Worm (Caenorhabditis elegans) whole organism, L3 larva: Measurements from ENCODE around the gene T22F7.3.

Experiments
- R02D3.7 ChIP-seq: fragments of 150-350 bp; optimal IDR thresholded peaks from 2 replicates; lab custom pipeline; 2014; ENCODE audit warnings: missing biosample characterization, missing genetic modification characterization
- ZK546.5 ChIP-seq: sonication (generic microtip); optimal IDR thresholded peaks from 2 replicates; lab custom pipeline; 2017; ENCODE audit warnings: missing biosample characterization, missing genetic modification characterization
- aly-2 ChIP-seq: fragments of 150-350 bp; optimal IDR thresholded peaks from 2 replicates; lab custom pipeline; 2014; ENCODE audit warnings: missing biosample characterization, missing genetic modification characterization
- ama-1 ChIP-seq: fragments of 150-350 bp; optimal IDR thresholded peaks from 2 replicates; lab custom pipeline; 2018
- ceh-28 ChIP-seq: fragments of 150-350 bp; optimal IDR thresholded peaks from 2 replicates; lab custom pipeline; 2014; ENCODE audit warnings: missing biosample characterization, missing genetic modification reagents, missing genetic modification characterization
- ceh-82 ChIP-seq: fragments of 150-350 bp; optimal IDR thresholded peaks from 2 replicates; lab custom pipeline; 2014; ENCODE audit warnings: missing biosample characterization, missing genetic modification characterization
- ceh-9 ChIP-seq: sonication (generic microtip); optimal IDR thresholded peaks from 2 replicates; lab custom pipeline; 2018; ENCODE audit warnings: missing biosample characterization, missing genetic modification characterization
- egl-27 ChIP-seq: sonication (generic microtip); optimal IDR thresholded peaks from 4 replicates; lab custom pipeline; 2017; ENCODE audit warnings: missing biosample characterization, missing genetic modification reagents, missing genetic modification characterization
- elt-1 ChIP-seq: fragments of 150-350 bp; optimal IDR thresholded peaks from 2 replicates; lab custom pipeline; 2014; ENCODE audit warnings: missing biosample characterization, missing genetic modification characterization
- elt-2 ChIP-seq: sonication (generic microtip); optimal IDR thresholded peaks from 2 replicates; lab custom pipeline; 2016; ENCODE audit warnings: missing genetic modification reagents, mild to moderate bottlenecking, missing genetic modification characterization, missing compliant biosample characterization
- eor-1 ChIP-seq, 2 experiments: fragments of 150-350 bp; optimal IDR thresholded peaks; 2 replicates each; lab custom pipeline; 2014 to 2018; ENCODE audit warnings: missing biosample characterization in 2 of 2, missing genetic modification characterization in 2 of 2
- fkh-2 ChIP-seq: fragments of 150-350 bp; optimal IDR thresholded peaks from 2 replicates; lab custom pipeline; 2014; ENCODE audit warnings: missing biosample characterization, missing genetic modification reagents, missing genetic modification characterization
- fos-1 ChIP-seq: fragments of 150-350 bp; optimal IDR thresholded peaks from 2 replicates; lab custom pipeline; 2014; ENCODE audit warnings: missing biosample characterization, missing genetic modification characterization
- hmg-11 ChIP-seq: sonication (generic microtip); optimal IDR thresholded peaks from 2 replicates; lab custom pipeline; 2016; ENCODE audit warnings: missing genetic modification characterization, missing compliant biosample characterization
- jun-1 ChIP-seq: fragments of 150-350 bp; optimal IDR thresholded peaks from 2 replicates; lab custom pipeline; 2014; ENCODE audit warnings: missing biosample characterization, missing genetic modification reagents, missing genetic modification characterization
- lin-39 ChIP-seq: fragments of 150-350 bp; optimal IDR thresholded peaks from 2 replicates; lab custom pipeline; 2018; ENCODE audit warnings: missing biosample characterization, missing genetic modification reagents, missing genetic modification characterization
- lsy-12 ChIP-seq: sonication (generic microtip); optimal IDR thresholded peaks from 2 replicates; lab custom pipeline; 2016; ENCODE audit warnings: mild to moderate bottlenecking, missing genetic modification characterization, missing compliant biosample characterization
- mdl-1 ChIP-seq: fragments of 150-350 bp; optimal IDR thresholded peaks from 2 replicates; lab custom pipeline; 2014; ENCODE audit warnings: missing biosample characterization, missing genetic modification characterization
- mml-1 ChIP-seq: fragments of 150-350 bp; sonication (generic microtip); optimal IDR thresholded peaks from 3 replicates; lab custom pipeline; 2014; ENCODE audit warnings: missing biosample characterization, missing genetic modification characterization
- nfya-1 ChIP-seq: sonication (generic microtip); optimal IDR thresholded peaks from 2 replicates; lab custom pipeline; 2017; ENCODE audit warnings: missing genetic modification characterization, mild to moderate bottlenecking, missing compliant biosample characterization, antibody characterized with exemption, moderate library complexity; ENCODE audit not compliant: insufficient read depth
- nhr-11 ChIP-seq: fragments of 150-350 bp; optimal IDR thresholded peaks from 2 replicates; lab custom pipeline; 2014; ENCODE audit warnings: missing biosample characterization, missing genetic modification characterization
- nhr-12 ChIP-seq: fragments of 150-350 bp; optimal IDR thresholded peaks from 2 replicates; lab custom pipeline; 2014; ENCODE audit warnings: missing biosample characterization, missing genetic modification characterization
- nhr-237 ChIP-seq: fragments of 150-350 bp; optimal IDR thresholded peaks from 2 replicates; lab custom pipeline; 2014; ENCODE audit warnings: missing biosample characterization, missing genetic modification characterization
- nhr-76 ChIP-seq: fragments of 150-350 bp; sonication (generic microtip); optimal IDR thresholded peaks from 5 replicates; lab custom pipeline; 2014; ENCODE audit warnings: missing biosample characterization, missing genetic modification characterization
- pha-4 ChIP-seq: fragments of 150-350 bp; optimal IDR thresholded peaks from 2 replicates; lab custom pipeline; 2014; ENCODE audit warnings: missing biosample characterization, missing genetic modification reagents, missing genetic modification characterization
- pqm-1 ChIP-seq: fragments of 150-350 bp; optimal IDR thresholded peaks from 2 replicates; lab custom pipeline; 2017; ENCODE audit warnings: missing biosample characterization, missing genetic modification characterization, inconsistent platforms
- sea-2 ChIP-seq: fragments of 150-350 bp; sonication (generic microtip); optimal IDR thresholded peaks from 4 replicates; lab custom pipeline; 2014; ENCODE audit warnings: missing biosample characterization, missing genetic modification reagents, missing genetic modification characterization
- skn-1 ChIP-seq: fragments of 150-350 bp; optimal IDR thresholded peaks from 2 replicates; lab custom pipeline; 2014; ENCODE audit warnings: missing biosample characterization, missing genetic modification characterization
- snpc-4 ChIP-seq: fragments of 150-350 bp; optimal IDR thresholded peaks from 2 replicates; lab custom pipeline; 2014; ENCODE audit warnings: missing biosample characterization, missing genetic modification characterization
- tbx-2 ChIP-seq: sonication (generic microtip); optimal IDR thresholded peaks from 2 replicates; lab custom pipeline; 2016; ENCODE audit warnings: mild to moderate bottlenecking, missing genetic modification characterization, missing compliant biosample characterization
- zag-1 ChIP-seq: fragments of 150-350 bp; optimal IDR thresholded peaks from 2 replicates; lab custom pipeline; 2014; ENCODE audit warnings: missing biosample characterization, missing genetic modification characterization
- ztf-11 ChIP-seq: fragments of 150-350 bp; optimal IDR thresholded peaks from 2 replicates; lab custom pipeline; 2014; ENCODE audit warnings: missing biosample characterization, missing genetic modification characterization
- ztf-4 ChIP-seq: fragments of 150-350 bp; optimal IDR thresholded peaks from 2 replicates; lab custom pipeline; 2014; ENCODE audit warnings: missing biosample characterization, missing genetic modification characterization

T22F7.3 gene

ce11 chrIII:555650-556049, 31.8 kb upstream of the T22F7.3 start, which contains the start of gene B0353.1:
B0353.1 (plus strand) TSS chrIII:555950.
- TF ChIP-seq ama-1 (lab: Kevin White, UChicago) (no peak), fos-1 (tag; lab: Kevin White, UChicago) (no peak), ZK546.5 (no peak), nhr-76 (tag; lab: Kevin White, UChicago) (no peak), nhr-11 (tag; lab: Kevin White, UChicago) (no peak), lsy-12 (tag; lab: Kevin White, UChicago) (no peak)

- TF ChIP-seq nhr-11 (tag; lab: Kevin White, UChicago) (no peak), sea-2 (GFP tag; lab: Kevin White, UChicago) (no peak), nhr-12 (no peak), ceh-82 (no peak), R02D3.7 (tag; lab: Kevin White, UChicago) (no peak), fos-1 (tag; lab: Kevin White, UChicago) (no peak), fkh-2 (tag; lab: Kevin White, UChicago) (no peak), aly-2 (no peak), pha-4 (no peak), ceh-28 (tag; lab: Kevin White, UChicago) (no peak), pqm-1 (tag; lab: Kevin White, UChicago) (no peak)
Measured at ce11 chrIII:549231-549630, 25.4 kb upstream of the T22F7.3 start.

DNA sequence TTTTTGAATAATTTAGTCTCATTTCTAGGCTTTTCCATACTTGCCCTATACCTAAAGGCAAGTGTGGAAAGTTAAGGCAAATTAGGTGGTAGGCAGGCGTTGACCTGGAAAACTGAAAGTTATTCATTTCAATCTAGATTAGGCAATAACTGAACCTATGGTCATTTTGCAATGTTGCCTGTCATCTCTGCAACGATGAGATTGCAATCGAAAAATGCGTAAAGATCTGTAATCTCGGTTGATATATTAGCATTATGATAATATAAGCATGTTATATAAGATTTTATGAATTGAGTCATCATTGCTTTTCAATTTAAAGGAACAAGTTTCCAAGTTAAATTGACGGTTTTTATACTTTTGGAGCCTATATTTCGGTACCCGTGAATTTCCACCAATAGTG, 23.9 kb upstream of the T22F7.3 start:
- TF ChIP-seq jun-1 (no peak), nhr-12 (no peak), lin-39 (no peak), nfya-1 (tag; lab: Kevin White, UChicago) (no peak), zag-1 (tag; lab: Kevin White, UChicago) (no peak), elt-1 (peak; percentile 85), egl-27 (no peak), skn-1 (tag; lab: Kevin White, UChicago) (no peak)
- TF ChIP-seq, all 47 proteins: peak for 1

DNA sequence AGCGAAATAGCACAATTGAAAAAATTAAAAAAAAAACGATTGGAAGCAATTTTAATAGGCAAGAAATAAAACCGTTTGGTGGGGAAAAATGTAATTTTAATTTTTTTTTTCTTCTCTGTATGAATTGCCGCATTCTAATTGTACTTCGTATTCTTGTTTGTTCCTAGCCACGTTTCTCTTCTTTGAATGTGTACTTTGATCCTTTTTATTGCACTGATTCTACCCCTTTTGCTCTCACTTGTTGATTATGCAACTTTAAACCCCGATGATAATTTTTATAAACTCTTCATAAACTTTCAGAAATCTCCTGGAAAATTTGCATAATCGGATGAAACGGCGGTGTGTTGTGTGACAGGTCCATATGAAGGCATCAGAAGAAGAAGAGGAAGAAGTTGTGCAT, 17.9 kb upstream of the T22F7.3 start, which contains the start of gene T22F7.1:
Gene T22F7.1 (plus strand): TSS at position 301 of the 400 bp plus-strand sequence.
- no peak for TF ChIP-seq egl-27
- TF ChIP-seq elt-2 (tag; lab: Kevin White, UChicago): no peak
- TF ChIP-seq ama-1 (lab: Kevin White, UChicago): no peak
- no peak for TF ChIP-seq aly-2
- TF ChIP-seq ztf-4 (tag; lab: Kevin White, UChicago): no peak
- no peak for TF ChIP-seq ceh-9 (tag; lab: Kevin White, UChicago)
- TF ChIP-seq nhr-237 (tag; lab: Kevin White, UChicago): no peak
- no peak for TF ChIP-seq sea-2 (GFP tag; lab: Kevin White, UChicago)
- TF ChIP-seq nhr-76 (tag; lab: Kevin White, UChicago): no peak
- no peak for TF ChIP-seq ztf-11
- no peak for TF ChIP-seq mml-1 (tag; lab: Kevin White, UChicago)
- no peak for TF ChIP-seq fos-1 (tag; lab: Kevin White, UChicago)
- no peak for TF ChIP-seq lsy-12 (tag; lab: Kevin White, UChicago)
- no peak for TF ChIP-seq nhr-12
- no peak for TF ChIP-seq ZK546.5
- TF ChIP-seq tbx-2 (tag; lab: Kevin White, UChicago): no peak
- TF ChIP-seq snpc-4: no peak

DNA sequence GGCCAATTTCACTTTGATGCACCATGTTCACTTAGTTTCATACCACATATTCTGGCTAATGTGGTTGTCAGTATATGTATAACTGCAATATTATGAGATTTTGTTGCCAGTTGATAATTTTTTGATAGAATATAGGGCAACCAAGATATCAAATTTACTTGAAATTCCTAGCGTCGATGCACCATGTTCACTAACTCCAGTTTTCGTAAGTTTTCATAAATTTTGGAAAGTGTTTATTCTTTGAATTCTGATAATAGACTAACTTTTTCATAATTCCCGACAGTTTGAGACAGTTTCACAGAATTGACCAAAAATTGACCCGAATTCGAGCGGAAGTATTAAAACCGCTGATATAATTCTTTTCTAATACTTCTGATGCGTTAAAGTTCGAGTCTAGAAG, 13.2 kb upstream of the T22F7.3 start:
- no peak for TF ChIP-seq mdl-1
- no peak for TF ChIP-seq jun-1
- no peak for TF ChIP-seq ztf-11
- TF ChIP-seq snpc-4: no peak

- TF ChIP-seq elt-2 (tag; lab: Kevin White, UChicago): peak; percentile 75
- peak; percentile 71 for TF ChIP-seq hmg-11 (tag; lab: Kevin White, UChicago)
- peak; percentile 40 for TF ChIP-seq jun-1
- TF ChIP-seq tbx-2 (tag; lab: Kevin White, UChicago): peak; percentile 1
- TF ChIP-seq ama-1 (lab: Kevin White, UChicago): no peak
- no peak for TF ChIP-seq sea-2 (GFP tag; lab: Kevin White, UChicago)
- peak; percentile 2 for TF ChIP-seq pqm-1 (tag; lab: Kevin White, UChicago)
- no peak for TF ChIP-seq eor-1 (tag; optimal IDR thresholded peaks at IDR 0.05; lab: Kevin White, UChicago)
- TF ChIP-seq pha-4: peak; percentile 21
- peak; percentile 23 for TF ChIP-seq nfya-1 (tag; lab: Kevin White, UChicago)
- TF ChIP-seq lin-39: no peak
- TF ChIP-seq, all 47 proteins: peak for 7
Measured at ce11 chrIII:535266-536107, 11.6 kb upstream of the T22F7.3 start.
